Worm (Caenorhabditis elegans) whole organism, L4 larva: ENCODE data around the gene C23H5.8.
A peak's percentile ranks its signal among the peaks of the same experiment; 100 is the strongest.

Experiments used
- Y105C5A.15 ChIP-seq: fragments of 200-800 bp; sonication (Bioruptor generic); IDR thresholded peaks from 2 replicates; pipeline ENCODE4 v1.3.6; 2022; ENCODE audit warnings: missing genetic modification characterization, missing compliant biosample characterization
- Y48G9A.11 ChIP-seq: fragments of 200-800 bp; sonication (Bioruptor generic); IDR thresholded peaks from 2 replicates; pipeline ENCODE4 v1.3.6; 2022; ENCODE audit warnings: missing genetic modification reagents, missing genetic modification characterization, missing compliant biosample characterization
- Y5F2A.4 ChIP-seq: fragments of 200-800 bp; sonication (Bioruptor generic); optimal IDR thresholded peaks from 2 replicates; lab custom pipeline; 2018; ENCODE audit warnings: mild to moderate bottlenecking, missing genetic modification characterization, missing compliant biosample characterization
- ZK337.2 ChIP-seq: fragments of 200-800 bp; sonication (Bioruptor generic); IDR thresholded peaks from 2 replicates; pipeline ENCODE4 v1.3.6; 2022; ENCODE audit warnings: missing genetic modification reagents, missing genetic modification characterization, missing compliant biosample characterization
- aha-1 ChIP-seq: fragments of 150-350 bp; peaks from one replicate; lab custom pipeline; 2014; ENCODE audit warnings: missing biosample characterization, missing genetic modification characterization
- aly-2 ChIP-seq: sonication (generic microtip); optimal IDR thresholded peaks from 2 replicates; lab custom pipeline; 2018; ENCODE audit warnings: missing biosample characterization, missing genetic modification characterization
- arid-1 ChIP-seq: fragments of 200-800 bp; sonication (Bioruptor generic); conservative IDR thresholded peaks from 2 replicates; pipeline ENCODE4 v1.3.6; 2022; ENCODE audit warnings: missing genetic modification reagents, missing genetic modification characterization, missing compliant biosample characterization
- attf-4 ChIP-seq: sonication (generic microtip); optimal IDR thresholded peaks from 3 replicates; lab custom pipeline; 2017; ENCODE audit warnings: missing biosample characterization, missing genetic modification characterization
- ceh-20 ChIP-seq: fragments of 200-800 bp; sonication (Bioruptor generic); IDR thresholded peaks from 2 replicates; pipeline ENCODE4 v1.3.6; 2022; ENCODE audit warnings: missing genetic modification reagents, missing genetic modification characterization, missing compliant biosample characterization
- ceh-32 ChIP-seq: sonication (generic microtip); optimal IDR thresholded peaks from 2 replicates; lab custom pipeline; 2016; ENCODE audit warnings: mild to moderate bottlenecking, missing genetic modification characterization, missing compliant biosample characterization; ENCODE audit not compliant: poor library complexity
- daf-12 ChIP-seq: fragments of 150-350 bp; optimal IDR thresholded peaks from 2 replicates; lab custom pipeline; 2014; ENCODE audit warnings: missing biosample characterization, missing genetic modification reagents, missing genetic modification characterization
- daf-16 ChIP-seq, 3 experiments: sonication (generic microtip); optimal IDR thresholded peaks; 2 replicates each; lab custom pipeline; 2016 to 2017; ENCODE audit warnings: missing genetic modification characterization in 3 of 3, missing genetic modification reagents in 3 of 3, mild to moderate bottlenecking in 2 of 3, missing compliant biosample characterization in 2 of 3, missing biosample characterization in 1 of 3, moderate library complexity in 1 of 3
- daf-19 ChIP-seq: fragments of 200-800 bp; sonication (Bioruptor generic); conservative IDR thresholded peaks from 2 replicates; pipeline ENCODE4 v1.3.6; 2022; ENCODE audit warnings: missing genetic modification characterization, missing compliant biosample characterization
- daf-8 ChIP-seq: fragments of 200-800 bp; sonication (Bioruptor generic); IDR thresholded peaks from 2 replicates; pipeline ENCODE4 v1.3.6; 2022; ENCODE audit warnings: missing genetic modification characterization, missing compliant biosample characterization
- dmd-8 ChIP-seq: fragments of 200-800 bp; sonication (Bioruptor generic); IDR thresholded peaks from 2 replicates; pipeline ENCODE4 v1.3.6; 2022; ENCODE audit warnings: missing genetic modification characterization, missing compliant biosample characterization
- duxl-1 ChIP-seq: sonication (generic microtip); optimal IDR thresholded peaks from 2 replicates; lab custom pipeline; 2016; ENCODE audit warnings: mild to moderate bottlenecking, missing genetic modification characterization, moderate library complexity, missing compliant biosample characterization; ENCODE audit not compliant: poor library complexity
- dve-1 ChIP-seq: sonication (generic microtip); optimal IDR thresholded peaks from 2 replicates; lab custom pipeline; 2017; ENCODE audit warnings: antibody characterized with exemption, mild to moderate bottlenecking, missing genetic modification characterization, missing compliant biosample characterization; ENCODE audit not compliant: insufficient read depth
- egl-27 ChIP-seq: sonication (generic microtip); optimal IDR thresholded peaks from 3 replicates; lab custom pipeline; 2017; ENCODE audit warnings: missing biosample characterization, missing genetic modification reagents, missing genetic modification characterization
- fkh-10 ChIP-seq: fragments of 150-350 bp; optimal IDR thresholded peaks from 2 replicates; lab custom pipeline; 2014; ENCODE audit warnings: missing biosample characterization, missing genetic modification reagents, missing genetic modification characterization
- fos-1 ChIP-seq: fragments of 150-350 bp; optimal IDR thresholded peaks from 2 replicates; lab custom pipeline; 2014; ENCODE audit warnings: missing biosample characterization, missing genetic modification characterization
- hif-1 ChIP-seq, 2 experiments: sonication (generic microtip); optimal IDR thresholded peaks; 2 replicates each; lab custom pipeline; 2016 to 2017; ENCODE audit warnings: missing compliant biosample characterization in 2 of 2, missing genetic modification characterization in 2 of 2, missing genetic modification reagents in 2 of 2, missing genotype in 2 of 2, mild to moderate bottlenecking in 1 of 2
- lin-15B ChIP-seq: fragments of 150-350 bp; sonication (generic microtip); optimal IDR thresholded peaks from 3 replicates; lab custom pipeline; 2014; ENCODE audit warnings: missing biosample characterization, missing genetic modification characterization
- lin-38 ChIP-seq: fragments of 200-800 bp; sonication (Bioruptor generic); IDR thresholded peaks from 2 replicates; pipeline ENCODE4 v1.3.6; 2022; ENCODE audit warnings: missing genetic modification reagents, missing genetic modification characterization, missing compliant biosample characterization
- mdt-29 ChIP-seq: fragments of 200-800 bp; sonication (Bioruptor generic); IDR thresholded peaks from 2 replicates; pipeline ENCODE4 v1.3.6; 2022; ENCODE audit warnings: missing genetic modification reagents, missing genetic modification characterization, missing compliant biosample characterization
- mes-2 ChIP-seq: sonication (generic microtip); optimal IDR thresholded peaks from 2 replicates; lab custom pipeline; 2016; ENCODE audit warnings: missing genotype, mild to moderate bottlenecking, missing genetic modification characterization, missing compliant biosample characterization; ENCODE audit not compliant: poor library complexity, severe bottlenecking
- mxl-3 ChIP-seq: fragments of 200-800 bp; sonication (Bioruptor generic); optimal IDR thresholded peaks from 2 replicates; lab custom pipeline; 2018; ENCODE audit warnings: mild to moderate bottlenecking, missing genetic modification characterization, missing compliant biosample characterization
- nhr-10 ChIP-seq: fragments of 150-350 bp; optimal IDR thresholded peaks from 2 replicates; lab custom pipeline; 2014; ENCODE audit warnings: missing biosample characterization, missing genetic modification characterization
- nhr-28 ChIP-seq: fragments of 150-350 bp; optimal IDR thresholded peaks from 2 replicates; lab custom pipeline; 2014; ENCODE audit warnings: missing biosample characterization, missing genetic modification characterization
- nhr-41 ChIP-seq: fragments of 200-800 bp; sonication (Bioruptor generic); IDR thresholded peaks from 2 replicates; pipeline ENCODE4 v1.3.6; 2022; ENCODE audit warnings: missing genetic modification reagents, missing genetic modification characterization, missing compliant biosample characterization
- nhr-48 ChIP-seq: sonication (generic microtip); optimal IDR thresholded peaks from 2 replicates; lab custom pipeline; 2016; ENCODE audit warnings: mild to moderate bottlenecking, missing genetic modification characterization, missing compliant biosample characterization
- nhr-76 ChIP-seq: fragments of 150-350 bp; optimal IDR thresholded peaks from 2 replicates; lab custom pipeline; 2014; ENCODE audit warnings: missing biosample characterization, missing genetic modification characterization
- pha-4 ChIP-seq, 2 experiments: fragments of 150-350 bp in 1 of 2; fragments of 200-800 bp in 1 of 2; sonication (Bioruptor generic) in 1 of 2; IDR thresholded peaks in 1 of 2; optimal IDR thresholded peaks in 1 of 2; 2 replicates each; pipeline versions ENCODE4 v1.3.6 to Lab custom; 2014 to 2022; ENCODE audit warnings: missing genetic modification characterization in 2 of 2, missing genetic modification reagents in 2 of 2, missing biosample characterization in 1 of 2, missing compliant biosample characterization in 1 of 2
- set-16 ChIP-seq: fragments of 200-800 bp; sonication (Bioruptor generic); IDR thresholded peaks from 2 replicates; pipeline ENCODE4 v1.3.6; 2022; ENCODE audit warnings: missing genetic modification reagents, missing genetic modification characterization, missing compliant biosample characterization
- spr-3 ChIP-seq: fragments of 200-800 bp; sonication (Bioruptor generic); optimal IDR thresholded peaks from 2 replicates; lab custom pipeline; 2018; ENCODE audit warnings: mild to moderate bottlenecking, missing genetic modification characterization, missing compliant biosample characterization
- tag-97 ChIP-seq: fragments of 200-800 bp; sonication (Bioruptor generic); IDR thresholded peaks from 2 replicates; pipeline ENCODE4 v1.3.6; 2022; ENCODE audit warnings: missing genetic modification characterization, missing compliant biosample characterization
- tra-1 ChIP-seq: fragments of 200-800 bp; sonication (Bioruptor generic); IDR thresholded peaks from 2 replicates; pipeline ENCODE4 v1.3.6; 2022; ENCODE audit warnings: missing genetic modification reagents, missing genetic modification characterization, missing compliant biosample characterization
- unc-39 ChIP-seq: sonication (generic microtip); optimal IDR thresholded peaks from 2 replicates; lab custom pipeline; 2017; ENCODE audit warnings: missing biosample characterization, missing genetic modification characterization
- unc-62 ChIP-seq, 3 experiments: fragments of 150-350 bp in 1 of 3; sonication (generic microtip); optimal IDR thresholded peaks in 2 of 3; peaks in 1 of 3; 1 replicate in 1 of 3; 2 replicates in 2 of 3; lab custom pipeline; 2014 to 2017; ENCODE audit warnings: missing biosample characterization in 3 of 3, missing genetic modification characterization in 3 of 3, missing genetic modification reagents in 3 of 3, missing genotype in 1 of 3
- vab-7 ChIP-seq: fragments of 200-800 bp; sonication (Bioruptor generic); IDR thresholded peaks from 2 replicates; pipeline ENCODE4 v1.3.6; 2022; ENCODE audit warnings: missing genetic modification reagents, missing genetic modification characterization, missing compliant biosample characterization
- zfp-2 ChIP-seq: sonication (generic microtip); optimal IDR thresholded peaks from 2 replicates; lab custom pipeline; 2016; ENCODE audit warnings: mild to moderate bottlenecking, missing genetic modification characterization, missing compliant biosample characterization
- zfp-3 ChIP-seq: fragments of 200-800 bp; sonication (Bioruptor generic); conservative IDR thresholded peaks from 2 replicates; pipeline ENCODE4 v1.3.6; 2022; ENCODE audit warnings: missing genetic modification reagents, missing genetic modification characterization, missing compliant biosample characterization
- ztf-11 ChIP-seq: fragments of 150-350 bp; optimal IDR thresholded peaks from 2 replicates; lab custom pipeline; 2014; ENCODE audit warnings: missing biosample characterization, missing genetic modification characterization

Gene C23H5.8

ce11 chrIV:2113362-2114056, at the start of gene C23H5.8:
Gene C23H5.8 (minus strand): TSS chrIV:2113412.
- TF ChIP-seq ZK337.2 (GFP tag; lab: Robert Waterston, UW) = no peak
- TF ChIP-seq daf-16 (GFP tag; optimal IDR thresholded peaks at IDR 0.05; lab: Kevin White, UChicago) = no peak
- peak; percentile 35 for TF ChIP-seq daf-16 (tag; optimal IDR thresholded peaks at IDR 0.05; lab: Kevin White, UChicago)
- TF ChIP-seq Y5F2A.4 = no peak
- TF ChIP-seq mxl-3 = no peak
- no peak for TF ChIP-seq ceh-32 (tag; lab: Kevin White, UChicago)
- no peak for TF ChIP-seq fos-1 (tag; lab: Kevin White, UChicago)
- TF ChIP-seq dve-1 (tag; lab: Kevin White, UChicago) = no peak
- TF ChIP-seq nhr-10 (tag; lab: Kevin White, UChicago) = no peak
- no peak for TF ChIP-seq tag-97 (GFP tag; lab: Robert Waterston, UW)
- no peak for TF ChIP-seq Y105C5A.15 (GFP tag; lab: Robert Waterston, UW)
- no peak for TF ChIP-seq aly-2 (tag; lab: Kevin White, UChicago)
- no peak for TF ChIP-seq ceh-20 (GFP tag; lab: Robert Waterston, UW)
- TF ChIP-seq unc-39 (tag; lab: Kevin White, UChicago) = no peak
- no peak for TF ChIP-seq zfp-3 (GFP tag; lab: Robert Waterston, UW)
- TF ChIP-seq dmd-8 = no peak
- TF ChIP-seq mdt-29 (GFP tag; lab: Robert Waterston, UW) = peak; percentile 81
- no peak for TF ChIP-seq mes-2 (tag; lab: Kevin White, UChicago)
- no peak for TF ChIP-seq daf-12 (tag; lab: Kevin White, UChicago)
- TF ChIP-seq lin-38 (GFP tag; lab: Robert Waterston, UW) = peak; percentile 6; the same call in 1 of the 2 replicates

DNA sequence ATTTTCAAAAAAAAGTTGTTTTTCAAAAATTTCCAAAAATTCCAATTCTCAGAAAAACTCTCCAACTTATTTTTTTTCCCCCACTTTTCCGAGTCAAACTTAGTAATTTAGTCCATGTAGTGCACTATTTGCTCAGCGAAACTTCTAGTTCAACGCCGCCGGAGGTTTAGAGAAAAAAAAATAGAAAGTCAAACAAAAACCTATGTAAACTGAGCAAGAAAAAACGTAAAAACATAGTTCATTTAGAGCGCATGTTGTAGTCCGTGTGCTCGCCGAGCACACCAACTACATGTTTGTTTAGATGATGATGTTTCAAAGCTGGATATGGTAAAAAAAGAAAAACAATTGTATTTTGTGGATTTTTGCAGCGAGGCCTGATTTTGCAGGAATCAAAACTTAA, 49.0 kb upstream of the C23H5.8 start:
- peak in 1 of 2 experiments; percentile 85 for TF ChIP-seq unc-62 (GFP tag; optimal IDR thresholded peaks at IDR 0.05 in 1 of 2; lab: Kevin White, UChicago)
- no peak for TF ChIP-seq unc-62 (tag; optimal IDR thresholded peaks at IDR 0.05; lab: Kevin White, UChicago)
- no peak for TF ChIP-seq zfp-2 (tag; lab: Kevin White, UChicago)
- TF ChIP-seq nhr-28 (tag; lab: Kevin White, UChicago) = peak; percentile 58
- no peak for TF ChIP-seq daf-19
- no peak for TF ChIP-seq daf-12 (tag; lab: Kevin White, UChicago)
- TF ChIP-seq nhr-48 (tag; lab: Kevin White, UChicago) = no peak
- TF ChIP-seq nhr-41 = no peak
- TF ChIP-seq Y48G9A.11 (GFP tag; lab: Robert Waterston, UW) = no peak
- TF ChIP-seq pha-4 (GFP tag; IDR thresholded peaks at IDR 0.05; lab: Robert Waterston, UW) = no peak
- TF ChIP-seq pha-4 (tag; optimal IDR thresholded peaks at IDR 0.05; lab: Kevin White, UChicago) = peak; percentile 70

ce11 chrIV:2159069-2159468, 45.9 kb upstream of the C23H5.8 start, which contains the start of gene gcy-37:
Gene gcy-37 (minus strand): TSS chrIV:2159169.
- TF ChIP-seq hif-1 (tag; optimal IDR thresholded peaks at IDR 0.05; lab: Kevin White, UChicago) (no peak), aha-1 (peak; percentile 7)

ce11 chrIV:2156239-2156638, 43.0 kb upstream of the C23H5.8 start:
- TF ChIP-seq ceh-32 (tag; lab: Kevin White, UChicago) (no peak), ztf-11 (tag; lab: Kevin White, UChicago) (no peak), attf-4 (tag; lab: Kevin White, UChicago) (no peak), duxl-1 (tag; lab: Kevin White, UChicago) (no peak), spr-3 (GFP tag; lab: Kevin White, UChicago) (no peak), daf-8 (GFP tag; lab: Robert Waterston, UW) (no peak), Y48G9A.11 (GFP tag; lab: Robert Waterston, UW) (no peak), tra-1 (no peak), egl-27 (tag; lab: Kevin White, UChicago) (no peak), vab-7 (GFP tag; lab: Robert Waterston, UW) (no peak), nhr-48 (tag; lab: Kevin White, UChicago) (no peak), lin-15B (tag; lab: Kevin White, UChicago) (no peak), arid-1 (GFP tag; lab: Robert Waterston, UW) (no peak), mes-2 (tag; lab: Kevin White, UChicago) (no peak), zfp-3 (GFP tag; lab: Robert Waterston, UW) (no peak), nhr-76 (tag; lab: Kevin White, UChicago) (no peak), set-16 (GFP tag; lab: Robert Waterston, UW) (no peak), fkh-10 (GFP tag; lab: Kevin White, UChicago) (no peak)
- TF ChIP-seq, all 104 proteins: peak for 0
